Worm (Caenorhabditis elegans) whole organism, L4/young adult: ENCODE measurements around the gene nfu-1.

ENCODE experiments used
- W03F9.2 ChIP-seq: fragments of 150-350 bp; optimal IDR thresholded peaks from 2 replicates; lab custom pipeline; 2014; ENCODE audit warnings: missing biosample characterization, missing genetic modification characterization
- dao-5 ChIP-seq: sonication (generic microtip); optimal IDR thresholded peaks from 2 replicates; lab custom pipeline; 2016; ENCODE audit warnings: missing genotype, missing genetic modification characterization, moderate library complexity, missing compliant biosample characterization
- him-1 ChIP-seq: sonication (generic microtip); optimal IDR thresholded peaks from 2 replicates; lab custom pipeline; 2016; ENCODE audit warnings: missing genotype, missing genetic modification reagents, missing genetic modification characterization, missing compliant biosample characterization

DNA sequence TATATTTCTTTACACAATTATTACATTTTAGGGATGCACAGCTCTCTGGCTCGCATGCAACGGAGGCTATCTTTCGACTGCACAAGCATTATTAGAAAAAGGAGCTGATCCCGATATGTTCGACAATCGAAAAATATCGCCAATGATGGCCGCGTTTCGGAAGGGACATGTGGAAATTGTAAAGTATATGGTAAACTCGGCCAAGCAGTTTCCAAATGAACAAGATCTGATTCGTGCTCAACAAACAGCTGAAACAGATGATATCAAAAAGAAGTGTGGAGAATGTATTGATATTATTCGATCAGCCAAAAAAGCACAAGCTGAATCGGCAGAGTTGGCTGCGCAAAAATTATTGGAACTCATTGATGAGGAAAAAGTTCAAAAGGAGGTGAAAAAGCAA, 4.3 kb upstream of the nfu-1 start:
- TF ChIP-seq W03F9.2: no peak
- no peak for TF ChIP-seq him-1 (tag; lab: Kevin White, UChicago)
- TF ChIP-seq dao-5: no peak
